Fruit fly (Drosophila melanogaster): ENCODE data around the gene CG8492.

DNA sequence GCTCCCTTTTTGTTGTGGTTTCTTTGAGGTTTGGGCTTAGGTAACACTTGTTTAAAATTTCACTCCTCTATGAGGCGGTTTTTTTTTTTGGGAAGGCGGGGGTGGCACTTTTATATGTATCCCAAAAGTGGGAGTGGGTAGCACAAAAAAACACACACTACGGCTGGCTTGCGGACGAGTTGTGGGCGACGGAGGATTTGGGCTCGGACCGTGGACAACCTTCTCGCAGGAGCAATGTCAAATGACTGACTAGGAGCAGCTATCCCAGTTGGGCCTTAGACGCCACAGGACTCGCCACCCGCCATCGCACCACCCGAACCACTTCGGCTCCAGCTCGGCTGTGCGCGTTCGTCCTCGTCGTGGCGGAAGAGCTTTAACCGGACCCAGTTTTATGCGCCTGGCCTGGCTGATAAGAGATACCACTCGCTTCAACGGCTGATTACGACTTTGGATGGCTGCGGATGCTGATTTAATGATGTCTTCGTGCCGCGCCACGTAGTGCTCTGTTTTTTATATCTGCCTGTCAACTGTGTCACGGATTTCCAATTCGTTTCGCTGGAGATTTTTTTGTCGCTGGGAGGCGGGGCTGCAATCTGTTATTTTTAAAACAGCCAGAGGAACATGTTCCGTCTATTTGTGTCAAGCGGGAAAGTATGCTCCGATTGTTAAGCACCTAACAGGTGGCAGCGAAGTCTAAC, 14.0 kb downstream of the CG8492 start, which contains the start of gene Ank2:
- TF ChIP-seq CTCF (optimal IDR thresholded peaks at IDR 0.05) (no peak), CG8478 (optimal IDR thresholded peaks at IDR 0.05) (no peak)
